ENCODE assay signal across 1 fruit fly cellular context in the genomic region with DNA sequence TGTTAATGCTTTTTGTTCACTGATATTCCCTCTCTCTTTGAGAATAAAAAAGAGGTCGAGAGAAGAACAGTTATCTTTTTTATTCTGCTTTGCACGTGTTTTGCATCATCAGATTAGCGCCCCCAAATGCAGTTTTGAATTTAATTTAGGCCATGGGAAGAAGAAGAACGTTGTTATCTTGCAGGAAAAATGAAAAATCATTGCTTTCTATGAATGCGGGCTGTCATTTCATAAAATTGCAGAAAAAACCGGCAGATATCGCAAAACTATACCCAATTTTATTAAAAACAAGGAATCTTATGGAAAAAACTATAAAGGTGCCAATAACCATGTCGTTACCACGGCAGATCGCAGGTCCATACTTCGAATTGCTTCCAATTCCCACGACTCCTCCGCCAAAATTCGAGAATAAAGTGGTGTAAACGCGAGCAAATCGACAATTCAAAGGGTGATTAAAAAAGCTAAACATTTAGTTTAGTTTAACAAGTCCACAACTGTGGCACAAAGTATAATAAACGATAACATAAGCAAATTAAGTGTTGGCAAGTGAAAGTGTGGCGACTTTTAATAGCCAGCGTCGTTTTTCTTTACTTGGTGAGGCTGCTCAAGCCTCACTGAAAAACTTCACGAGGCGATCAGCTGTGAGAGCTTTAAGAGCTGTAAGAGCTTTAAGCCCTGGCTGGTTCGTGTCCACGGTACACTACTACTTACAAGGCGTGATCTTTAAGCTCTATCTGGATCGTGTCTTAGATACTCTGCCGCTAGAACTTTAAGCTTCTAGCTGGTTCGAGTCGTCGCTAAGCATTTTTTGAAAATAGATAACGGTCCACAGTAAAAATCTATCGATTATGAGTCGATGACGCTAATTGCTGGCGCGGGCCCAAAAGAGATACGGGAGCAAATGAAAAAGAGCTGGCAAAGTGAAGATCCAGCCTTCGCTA.
TF ChIP-seq lines count a peak whose summit lies in the region.

No protein-coding gene starts in this region.

TF ChIP-seq in whole organism, embryonic, 481 proteins besides CTCF, POLR2A, EP300 and RAD21 (continued from another document):
- TF ChIP-seq Lhr (GFP tag; optimal IDR thresholded peaks at IDR 0.05; lab: Kevin White, UChicago) (peak; percentile 87), bsh (GFP tag; optimal IDR thresholded peaks at IDR 0.05; lab: Kevin White, UChicago) (no peak), CG1529 (GFP tag; optimal IDR thresholded peaks at IDR 0.05; lab: Kevin White, UChicago) (no peak), Doc2 (GFP tag; IDR thresholded peaks at IDR 0.05; lab: Robert Waterston, UW) (no peak), Hmr (GFP tag; optimal IDR thresholded peaks at IDR 0.05; lab: Kevin White, UChicago) (peak; percentile 68), dm (GFP tag; optimal IDR thresholded peaks at IDR 0.05; lab: Kevin White, UChicago) (peak; percentile 7), chinmo (GFP tag; IDR thresholded peaks at IDR 0.05; lab: Robert Waterston, UW; ENCODE audit: partially characterized antibody) (no peak), CG6654 (GFP tag; optimal IDR thresholded peaks at IDR 0.05; lab: Kevin White, UChicago) (no peak), wdn (GFP tag; IDR thresholded peaks at IDR 0.05; lab: Robert Waterston, UW) (no peak), z (GFP tag; IDR thresholded peaks at IDR 0.05; lab: Robert Waterston, UW) (no peak), her (GFP tag; optimal IDR thresholded peaks at IDR 0.05; lab: Kevin White, UChicago) (no peak), pzg (GFP tag; optimal IDR thresholded peaks at IDR 0.05; lab: Kevin White, UChicago) (peak; percentile 38), BEAF-32 (GFP tag; optimal IDR thresholded peaks at IDR 0.05; lab: Kevin White, UChicago) (peak; percentile 25), HmgZ (tag; optimal IDR thresholded peaks at IDR 0.05; lab: Kevin White, UChicago) (peak; percentile 49), CG13287 (GFP tag; IDR thresholded peaks at IDR 0.05; lab: Robert Waterston, UW; ENCODE audit: partially characterized antibody) (peak; percentile 78; the same call in 1 of the 2 replicates), CG34224 (GFP tag; IDR thresholded peaks at IDR 0.05; lab: Robert Waterston, UW; ENCODE audit: partially characterized antibody) (no peak), ham (GFP tag; IDR thresholded peaks at IDR 0.05; lab: Robert Waterston, UW) (no peak), CG10267 (tag; optimal IDR thresholded peaks at IDR 0.05; lab: Kevin White, UChicago) (peak; percentile 16), CG2199 (GFP tag; IDR thresholded peaks at IDR 0.05; lab: Robert Waterston, UW) (0 out of 3 replicates have a peak, but pooled peaks have one; percentile 62), pita (GFP tag; optimal IDR thresholded peaks at IDR 0.05; lab: Kevin White, UChicago) (peak; percentile 87), CG14860 (GFP tag; IDR thresholded peaks at IDR 0.05; lab: Robert Waterston, UW; ENCODE audit: partially characterized antibody) (0 out of 3 replicates have a peak, but pooled peaks have one; percentile 24), luna (GFP tag; optimal IDR thresholded peaks at IDR 0.05; lab: Kevin White, UChicago) (no peak), ab (GFP tag; optimal IDR thresholded peaks at IDR 0.05; lab: Kevin White, UChicago) (no peak), Ets97D (GFP tag; optimal IDR thresholded peaks at IDR 0.05; lab: Kevin White, UChicago) (peak; percentile 5), Tbp (GFP tag; optimal IDR thresholded peaks at IDR 0.05; lab: Kevin White, UChicago) (no peak), lmd (GFP tag; IDR thresholded peaks at IDR 0.05; lab: Robert Waterston, UW) (no peak), CG8290 (GFP tag; optimal IDR thresholded peaks at IDR 0.05; lab: Kevin White, UChicago) (no peak), CG8290 (tag; optimal IDR thresholded peaks at IDR 0.05; lab: Kevin White, UChicago) (peak in 1 of 2 experiments; percentile 38), aop (GFP tag; IDR thresholded peaks at IDR 0.05; lab: Robert Waterston, UW) (no peak), Blimp-1 (GFP tag; optimal IDR thresholded peaks at IDR 0.05; lab: Kevin White, UChicago) (peak; percentile 85), inv (GFP tag; IDR thresholded peaks at IDR 0.05; lab: Robert Waterston, UW; ENCODE audit: partially characterized antibody) (no peak), exex (tag; optimal IDR thresholded peaks at IDR 0.05; lab: Kevin White, UChicago) (peak; percentile 21), CG11695 (GFP tag; IDR thresholded peaks at IDR 0.05; lab: Robert Waterston, UW) (no peak), crc (GFP tag; optimal IDR thresholded peaks at IDR 0.05; lab: Kevin White, UChicago) (no peak), grau (tag; optimal IDR thresholded peaks at IDR 0.05; lab: Kevin White, UChicago) (no peak), Dll (GFP tag; IDR thresholded peaks at IDR 0.05; lab: Robert Waterston, UW; ENCODE audit: partially characterized antibody) (peak; percentile 60; the same call in 3 of the 4 replicates), stwl (tag; optimal IDR thresholded peaks at IDR 0.05; lab: Kevin White, UChicago) (peak; percentile 47), CG15479 (GFP tag; optimal IDR thresholded peaks at IDR 0.05; lab: Kevin White, UChicago) (no peak), Sry-δ (GFP tag; optimal IDR thresholded peaks at IDR 0.05; lab: Kevin White, UChicago) (peak; percentile 14), CG1603 (tag; optimal IDR thresholded peaks at IDR 0.05; lab: Kevin White, UChicago) (peak; percentile 4), CG17385 (GFP tag; optimal IDR thresholded peaks at IDR 0.05; lab: Kevin White, UChicago) (peak; percentile 56), pan (optimal IDR thresholded peaks at IDR 0.05; lab: Kevin White, UChicago) (no peak), pan (GFP tag; optimal IDR thresholded peaks at IDR 0.05 in 1 of 2, IDR thresholded peaks at IDR 0.05 in 1 of 2) (no peak), CG10431 (GFP tag; optimal IDR thresholded peaks at IDR 0.05; lab: Kevin White, UChicago) (no peak), Myb (GFP tag; optimal IDR thresholded peaks at IDR 0.05; lab: Kevin White, UChicago) (peak; percentile 97), E2f2 (GFP tag; IDR thresholded peaks at IDR 0.05; lab: Robert Waterston, UW) (peak; percentile 77), dpn (GFP tag; optimal IDR thresholded peaks at IDR 0.05; lab: Kevin White, UChicago) (no peak)
